Fruit fly (Drosophila melanogaster) ovary, adult (tissue): ENCODE results near the gene CG6695.
A peak's percentile ranks its signal among the peaks of the same experiment; 100 is the strongest.

Source experiments
- CG17801 ChIP-seq: fragments of 200-800 bp; optimal IDR thresholded peaks from 2 replicates; lab custom pipeline; 2019; ENCODE audit warnings: missing biosample characterization, mild to moderate bottlenecking, missing genetic modification characterization, moderate library complexity; ENCODE audit not compliant: partially characterized antibody

Gene CG6695

DNA sequence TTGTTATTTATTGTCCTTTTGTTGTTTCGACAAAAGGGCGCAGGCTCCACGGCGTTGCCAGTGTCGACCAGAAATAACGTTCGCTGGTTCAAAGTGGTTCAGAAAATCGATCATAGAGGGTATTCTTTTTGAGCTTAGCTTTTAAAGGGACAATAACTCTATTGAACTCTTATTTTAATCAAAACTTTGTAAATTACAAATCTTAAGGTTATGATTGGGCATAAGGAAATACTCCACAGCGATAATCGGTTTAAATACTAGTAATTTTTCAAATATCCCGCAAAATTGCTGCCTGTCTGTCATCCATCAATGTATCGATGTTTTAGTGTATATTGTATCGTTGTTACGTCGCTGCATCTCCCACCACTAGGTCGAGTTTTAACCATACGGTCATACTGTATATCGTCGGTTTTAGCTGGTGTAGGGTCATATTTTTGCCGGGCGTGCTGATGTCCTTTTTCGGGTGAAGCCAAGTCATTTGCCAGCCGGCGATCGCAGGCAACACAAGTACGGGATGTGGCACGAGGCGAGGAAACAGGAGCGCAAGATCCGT, at the start of gene CG6695, which contains the start of gene CG31125:
TSS of gene CG6695 (plus strand) at position 391 of the 553 bp plus-strand sequence.
TSS of gene CG31125 (minus strand) at position 51 of the 553 bp plus-strand sequence.
- TF ChIP-seq CG17801 (GFP tag; lab: Kevin White, UChicago), result no peak

DNA sequence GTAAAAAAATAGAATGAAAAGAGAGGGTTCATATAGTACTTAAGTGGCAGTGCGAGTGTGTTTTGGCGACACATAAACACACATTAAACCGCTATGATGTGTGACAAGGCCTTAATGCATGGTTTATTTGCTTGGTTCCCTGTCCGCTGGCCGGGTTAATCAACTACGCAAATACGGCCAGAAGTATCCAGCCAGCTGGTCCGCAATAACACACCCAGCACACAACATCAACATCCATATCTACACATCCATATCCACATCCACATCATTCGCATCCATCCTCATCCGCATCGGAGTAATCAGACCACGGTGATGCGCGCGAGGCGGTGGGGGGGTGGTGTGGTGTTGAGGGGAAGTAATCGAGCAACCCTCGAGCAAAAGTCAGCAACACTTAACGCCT, 48.1 kb upstream of the CG6695 start:
- TF ChIP-seq CG17801 (GFP tag; lab: Kevin White, UChicago), result no peak

DNA sequence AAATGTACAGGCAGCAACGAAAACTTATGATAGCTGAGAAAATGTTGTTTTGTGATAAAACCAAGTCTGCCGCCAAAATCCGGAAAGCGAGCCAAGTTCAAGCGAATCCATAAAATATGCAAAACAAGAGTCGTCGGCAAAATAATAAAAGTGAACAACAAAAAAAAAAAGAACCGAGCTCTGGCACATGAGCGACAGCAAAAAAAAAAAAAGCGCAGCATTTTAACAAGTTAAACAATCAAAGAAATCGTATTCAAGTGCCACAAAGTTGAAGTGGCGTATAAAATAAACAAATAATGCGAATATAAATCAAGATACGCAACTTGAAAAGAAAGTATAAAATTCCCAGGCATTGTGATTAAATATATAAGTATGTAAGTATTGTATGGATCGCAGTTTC, 46.6 kb upstream of the CG6695 start:
- TF ChIP-seq CG17801 (GFP tag; lab: Kevin White, UChicago), result peak; percentile 58

DNA sequence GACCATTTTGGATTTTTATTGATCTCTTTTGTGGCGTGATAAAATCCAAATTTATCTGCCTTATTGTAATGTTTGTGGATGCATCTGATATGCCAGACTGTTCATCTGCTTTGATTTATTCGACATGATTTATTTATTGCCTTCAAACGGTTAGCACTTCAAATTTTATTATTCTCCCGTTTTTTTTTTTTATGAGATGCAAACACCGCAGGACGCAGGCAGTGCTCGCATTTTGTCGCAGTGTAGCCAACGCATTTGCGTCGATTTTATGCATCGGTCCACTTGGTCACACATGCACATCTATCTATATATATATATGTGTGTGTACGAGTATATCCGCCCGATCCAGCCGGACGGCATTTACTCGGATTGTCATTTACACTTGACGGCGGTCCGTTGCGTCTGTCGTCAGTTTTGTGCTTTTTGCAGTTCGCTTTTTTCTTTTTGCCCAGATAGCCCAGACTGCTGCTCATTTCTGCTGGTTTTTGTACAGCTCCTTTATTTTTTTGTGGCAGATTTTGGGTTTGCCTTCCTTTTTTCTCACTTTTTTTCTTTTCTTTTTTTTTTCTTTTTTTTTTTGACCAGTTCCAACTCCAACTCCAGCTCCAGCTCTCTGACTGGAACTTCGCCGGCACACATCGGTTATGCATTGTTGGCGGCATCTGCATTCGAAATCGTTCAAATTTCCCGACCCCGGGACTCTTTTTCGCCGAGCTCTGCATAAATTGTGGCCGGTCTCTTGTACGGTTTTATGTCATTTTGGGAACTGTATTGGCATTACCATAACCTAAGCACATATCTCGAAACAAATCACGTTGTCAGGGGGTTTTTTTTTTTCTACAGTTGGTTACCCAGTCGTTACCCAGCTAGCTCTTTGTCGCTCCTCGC, 40.9 kb upstream of the CG6695 start:
- no peak for TF ChIP-seq CG17801 (GFP tag; lab: Kevin White, UChicago)

DNA sequence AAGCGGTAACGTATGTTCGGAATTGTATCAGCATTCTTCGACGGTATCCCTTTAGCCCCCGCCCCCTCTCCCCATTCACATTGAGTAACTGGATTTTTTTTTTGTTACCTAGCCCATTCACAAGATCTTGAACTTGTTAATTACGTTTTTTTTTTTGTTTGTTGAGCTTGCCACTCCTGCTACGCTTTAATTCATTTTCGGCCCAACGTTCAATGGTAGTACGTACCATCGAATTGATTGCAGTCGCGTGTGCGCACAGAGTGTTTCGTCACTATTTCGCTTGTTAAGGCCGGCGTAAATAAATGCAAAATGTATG, 40.3 kb upstream of the CG6695 start:
- TF ChIP-seq CG17801 (GFP tag; lab: Kevin White, UChicago), result no peak

DNA sequence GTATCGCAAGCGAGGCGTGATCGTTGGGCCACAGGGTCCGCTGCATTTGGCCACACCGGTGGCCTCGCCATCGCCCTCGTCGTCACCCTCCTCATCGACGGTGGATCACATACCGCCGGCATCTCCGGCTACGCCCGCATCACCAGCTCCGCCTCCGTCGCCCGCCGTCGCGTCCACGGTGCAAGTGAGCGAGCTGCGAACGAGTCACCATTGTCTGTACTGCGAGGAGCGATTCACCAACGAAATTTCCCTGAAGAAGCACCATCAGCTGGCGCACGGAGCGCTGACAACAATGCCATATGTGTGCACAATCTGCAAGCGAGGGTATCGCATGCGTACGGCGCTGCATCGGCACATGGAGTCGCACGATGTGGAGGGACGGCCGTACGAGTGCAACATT, 34.4 kb upstream of the CG6695 start:
- no peak for TF ChIP-seq CG17801 (GFP tag; lab: Kevin White, UChicago)

DNA sequence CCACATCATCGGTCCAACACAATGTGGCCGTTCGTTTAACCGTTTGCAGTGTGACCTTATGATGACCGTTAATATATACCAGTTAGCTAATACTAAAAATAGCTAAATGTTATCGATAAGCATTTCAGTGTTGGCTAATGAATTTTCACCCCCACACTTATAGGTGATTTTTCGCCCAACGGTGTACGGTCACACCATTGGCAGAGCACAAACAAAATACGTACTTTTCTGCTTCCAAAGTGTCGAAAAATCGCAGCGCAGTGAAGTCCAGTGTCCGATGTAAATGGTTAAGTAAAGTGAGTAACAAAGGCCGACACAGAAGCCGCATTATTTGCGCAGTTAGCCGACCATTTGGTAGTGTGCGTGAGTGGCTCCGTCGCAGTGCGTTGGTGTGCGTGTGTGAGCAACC, 29.4 kb upstream of the CG6695 start, which contains the start of the genes Syx18 and atl:
TSS of gene Syx18 (minus strand) at position 46 of the 409 bp plus-strand sequence.
TSS of gene atl (plus strand) at position 155 of the 409 bp plus-strand sequence.
- peak; percentile 54 for TF ChIP-seq CG17801 (GFP tag; lab: Kevin White, UChicago)

DNA sequence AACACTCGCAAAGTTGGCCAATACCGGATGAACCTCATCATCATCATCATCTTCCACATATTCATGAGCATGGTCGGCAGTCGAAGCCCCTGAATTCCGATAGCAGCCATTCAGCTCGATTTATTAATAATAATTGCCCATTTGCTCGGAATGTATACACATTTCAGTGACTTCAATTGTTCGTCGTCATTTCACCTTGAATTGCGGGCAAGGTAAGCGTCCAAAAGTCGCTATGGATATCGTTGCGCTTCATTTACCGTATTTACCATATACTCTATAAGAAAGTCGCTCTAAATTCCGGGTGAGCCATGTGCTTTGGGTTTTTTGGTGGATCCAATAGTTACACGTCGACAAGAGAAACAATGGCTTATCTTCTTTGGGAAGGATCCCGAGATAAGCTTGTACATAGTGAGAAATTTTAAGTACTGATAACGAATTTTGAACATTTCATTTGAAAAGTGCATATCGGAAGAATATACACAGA, 28.9 kb upstream of the CG6695 start:
- TF ChIP-seq CG17801 (GFP tag; lab: Kevin White, UChicago), result no peak

DNA sequence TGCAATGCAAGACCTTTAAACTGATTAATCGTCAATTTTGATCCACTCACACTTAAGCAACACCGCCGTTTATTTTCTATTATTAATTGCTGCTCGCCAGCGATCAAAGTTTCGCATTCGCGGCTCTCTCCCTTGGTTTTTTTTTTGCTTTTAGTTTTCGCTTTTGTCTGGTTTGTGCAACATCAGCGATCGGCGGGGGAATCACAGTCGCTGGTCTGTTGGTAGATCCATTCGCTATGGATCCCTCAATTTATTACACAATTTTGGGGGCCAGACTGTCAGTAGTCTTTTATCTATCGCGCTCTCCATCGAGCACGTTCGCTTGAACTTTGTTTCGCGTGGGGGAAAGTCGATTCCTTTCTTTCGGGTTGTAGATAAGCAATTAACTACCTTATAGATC, 28.3 kb upstream of the CG6695 start:
- TF ChIP-seq CG17801 (GFP tag; lab: Kevin White, UChicago), result no peak

DNA sequence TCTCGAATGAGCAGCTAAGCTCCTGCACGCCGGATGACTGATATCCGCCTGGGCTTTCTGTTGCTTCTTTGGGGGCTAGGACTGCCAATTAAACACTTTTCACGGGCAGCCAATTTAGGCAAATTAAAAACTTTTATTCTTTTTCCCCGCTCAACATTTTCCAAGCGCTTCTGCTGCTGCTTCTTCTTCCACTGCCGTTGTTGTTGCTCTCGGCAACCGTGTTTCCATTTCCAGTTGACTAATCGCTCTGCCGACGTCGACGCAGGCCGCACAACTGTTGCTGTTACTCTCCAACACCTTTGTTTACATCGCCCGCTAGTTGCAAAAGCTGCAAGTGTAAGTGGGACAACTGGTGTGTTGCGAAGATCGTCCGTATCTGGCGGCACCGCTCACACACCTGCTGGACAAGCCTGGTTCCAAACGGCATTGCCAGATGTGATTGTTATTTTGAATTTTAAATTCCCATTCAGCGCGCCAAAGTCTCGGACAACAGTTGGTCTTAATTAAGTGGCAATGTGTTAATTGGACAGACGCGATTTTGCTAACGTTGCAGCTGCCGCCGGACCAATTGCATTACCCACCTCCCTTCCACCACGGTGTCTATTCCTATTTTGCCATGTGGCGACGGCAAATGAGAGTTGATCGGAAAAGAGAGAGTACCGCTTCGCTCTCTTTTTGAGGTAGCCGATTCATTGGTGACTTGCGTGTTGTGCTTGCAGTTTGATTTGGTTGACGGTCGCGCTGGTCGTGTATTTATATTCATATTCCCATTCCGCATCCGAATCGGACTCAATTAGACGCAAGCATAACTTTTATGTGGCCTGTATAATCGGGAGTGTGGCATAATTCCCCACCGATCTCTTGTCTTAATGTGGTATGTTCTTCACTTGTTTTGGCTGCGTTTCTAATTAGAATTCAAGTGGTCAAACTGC, 24.8 kb upstream of the CG6695 start, which contains the start of gene Wsck:
TSS of gene Wsck (minus strand) at position 199 of the 932 bp plus-strand sequence.
- peak; percentile 41 for TF ChIP-seq CG17801 (GFP tag; lab: Kevin White, UChicago)

DNA sequence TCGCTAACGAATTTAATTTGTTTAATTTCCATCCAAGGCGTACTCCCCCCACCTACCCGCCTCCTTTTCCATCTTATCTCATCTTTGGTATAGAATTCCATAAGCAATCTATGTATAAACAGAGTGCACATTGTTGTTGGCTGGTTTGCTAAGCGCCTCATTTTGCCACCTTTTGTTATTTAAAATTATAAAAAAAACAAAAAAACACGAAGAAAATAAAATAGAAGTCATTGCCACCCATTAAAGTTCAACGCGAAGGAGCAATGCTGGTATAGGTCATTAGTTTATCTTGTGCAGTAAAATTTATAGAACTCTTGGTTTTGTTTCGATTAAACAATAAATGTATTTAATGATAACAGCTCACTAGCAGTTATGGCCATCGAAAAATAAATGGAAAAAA, 20.6 kb upstream of the CG6695 start:
- TF ChIP-seq CG17801 (GFP tag; lab: Kevin White, UChicago), result no peak

DNA sequence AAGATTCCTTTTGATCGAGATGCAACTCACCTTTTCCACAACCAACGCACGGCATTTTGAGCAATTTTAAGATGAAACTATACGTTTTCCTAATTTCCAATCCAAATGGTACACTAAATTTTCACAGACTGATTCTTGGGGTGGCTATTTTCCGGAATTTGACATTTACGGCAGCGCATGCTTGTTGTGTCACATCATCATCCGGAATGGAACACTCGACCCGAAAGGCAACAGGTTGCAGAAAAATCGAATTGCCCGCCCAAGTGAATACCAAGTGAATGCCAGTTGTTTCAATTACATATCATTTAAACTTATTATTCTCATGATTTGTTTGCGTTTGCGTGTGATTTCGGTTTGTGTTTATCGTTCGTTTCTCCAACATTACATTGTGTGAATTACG, 20.0 kb upstream of the CG6695 start, which contains the start of gene MtnF:
TSS of gene MtnF (minus strand) at position 209 of the 400 bp plus-strand sequence.
- no peak for TF ChIP-seq CG17801 (GFP tag; lab: Kevin White, UChicago)

DNA sequence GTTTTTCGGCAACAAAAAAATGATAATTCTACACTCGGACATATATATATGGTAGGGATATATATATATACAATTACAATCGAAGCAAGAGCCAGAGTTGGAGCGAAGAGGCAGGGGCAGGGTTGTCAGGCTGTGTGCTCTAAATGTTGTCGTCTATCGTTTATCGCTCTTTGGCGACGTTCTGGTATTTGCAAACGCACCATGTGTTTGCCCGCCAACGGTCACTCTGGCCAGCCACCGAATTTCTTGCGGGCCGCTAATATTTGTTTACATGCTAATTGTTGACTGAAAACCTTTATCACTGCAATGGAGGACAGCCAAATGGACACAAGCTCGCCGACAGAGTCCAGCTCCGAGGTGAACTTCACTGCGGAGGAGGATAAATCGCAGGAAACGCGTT, 5.0 kb upstream of the CG6695 start, which contains the start of the genes puf and ash2:
TSS of gene puf (minus strand) at position 121 of the 400 bp plus-strand sequence.
TSS of gene ash2 (plus strand) at position 203 of the 400 bp plus-strand sequence.
- peak; percentile 16 for TF ChIP-seq CG17801 (GFP tag; lab: Kevin White, UChicago)

DNA sequence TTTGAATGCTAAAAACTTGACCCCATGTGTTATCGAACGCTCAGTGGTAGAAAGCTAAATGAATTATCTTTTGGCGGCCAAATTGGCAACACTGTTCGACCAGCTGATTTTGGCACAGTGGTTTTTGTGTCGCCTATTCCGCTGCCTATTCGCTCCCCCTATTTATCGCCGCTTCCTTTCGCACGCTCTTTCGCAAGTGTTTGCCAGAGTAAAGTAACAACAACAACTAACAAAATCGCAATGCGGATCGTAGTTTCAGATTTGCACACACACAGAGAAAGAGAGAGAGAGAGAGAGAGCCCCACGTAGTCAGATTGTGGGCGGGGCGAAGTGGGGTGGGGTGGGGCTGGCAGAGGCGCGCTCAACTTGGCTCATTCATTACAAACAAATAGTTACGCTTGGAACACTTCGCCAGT, 3.9 kb upstream of the CG6695 start:
- TF ChIP-seq CG17801 (GFP tag; lab: Kevin White, UChicago), result peak; percentile 66
